Fruit fly (Drosophila melanogaster) whole organism, embryonic: Measurements from ENCODE around the gene CG14034.

Experiments used
- Atf-2 ChIP-seq: fragments of 200-800 bp; sonication (Bioruptor generic); optimal IDR thresholded peaks from 2 replicates; lab custom pipeline; 2016; ENCODE audit warnings: missing biosample characterization, missing genetic modification characterization
- B-H1 ChIP-seq: fragments of 200-800 bp; sonication (Bioruptor generic); IDR thresholded peaks from 3 replicates; pipeline ENCODE4 v1.3.6; 2022; ENCODE audit warnings: missing biosample characterization, missing genetic modification characterization
- C15 ChIP-seq: fragments of 200-800 bp; sonication (Bioruptor generic); IDR thresholded peaks from 3 replicates; pipeline ENCODE4 v1.3.6; 2022; ENCODE audit warnings: missing biosample characterization, missing genetic modification characterization
- CG11504 ChIP-seq: fragments of 200-800 bp; sonication (Bioruptor generic); optimal IDR thresholded peaks from 3 replicates; lab custom pipeline; 2019; ENCODE audit warnings: missing biosample characterization, mild to moderate bottlenecking, missing genetic modification characterization, moderate library complexity
- CG12769 ChIP-seq: fragments of 200-800 bp; sonication (Bioruptor generic); optimal IDR thresholded peaks from 2 replicates; lab custom pipeline; 2019; ENCODE audit warnings: missing biosample characterization, mild to moderate bottlenecking, missing genetic modification characterization, moderate library complexity
- CG13624 ChIP-seq: fragments of 200-800 bp; sonication (Bioruptor generic); optimal IDR thresholded peaks from 2 replicates; lab custom pipeline; 2016; ENCODE audit warnings: missing biosample characterization, missing genetic modification characterization
- CG14050 ChIP-seq: fragments of 200-800 bp; sonication (Bioruptor generic); IDR thresholded peaks from 3 replicates; pipeline ENCODE4 v1.3.6; 2022; ENCODE audit warnings: missing biosample characterization, missing genetic modification characterization
- CG14860 ChIP-seq: fragments of 200-800 bp; sonication (Bioruptor generic); IDR thresholded peaks from 3 replicates; pipeline ENCODE4 v1.3.6; 2022; ENCODE audit warnings: missing biosample characterization, missing genetic modification characterization; ENCODE audit not compliant: partially characterized antibody
- CG15269 ChIP-seq: fragments of 200-800 bp; sonication (Bioruptor generic); optimal IDR thresholded peaks from 2 replicates; lab custom pipeline; 2018; ENCODE audit warnings: missing biosample characterization, mild to moderate bottlenecking, missing genetic modification characterization, moderate library complexity
- CG31224 ChIP-seq: fragments of 200-800 bp; sonication (Bioruptor generic); IDR thresholded peaks from 2 replicates; pipeline ENCODE4 v1.3.6; 2022; ENCODE audit warnings: missing biosample characterization, missing genetic modification characterization
- CG42726 ChIP-seq: fragments of 200-800 bp; sonication (Bioruptor generic); IDR thresholded peaks from 2 replicates; pipeline ENCODE4 v1.3.6; 2022; ENCODE audit warnings: missing biosample characterization, missing genetic modification characterization; ENCODE audit not compliant: partially characterized antibody
- CG6765 ChIP-seq: fragments of 200-800 bp; sonication (Bioruptor generic); optimal IDR thresholded peaks from 3 replicates; lab custom pipeline; 2017; ENCODE audit warnings: missing biosample characterization, mild to moderate bottlenecking, missing genetic modification characterization
- CG7372 ChIP-seq: fragments of 200-800 bp; sonication (Bioruptor generic); IDR thresholded peaks from 2 replicates; pipeline ENCODE4 v1.3.6; 2022; ENCODE audit warnings: missing biosample characterization, missing genetic modification characterization
- CG8388 ChIP-seq: fragments of 200-800 bp; sonication (Bioruptor generic); optimal IDR thresholded peaks from 2 replicates; lab custom pipeline; 2019; ENCODE audit warnings: missing biosample characterization, mild to moderate bottlenecking, missing genetic modification characterization, moderate library complexity
- CG8944 ChIP-seq: fragments of 200-800 bp; sonication (Bioruptor generic); optimal IDR thresholded peaks from 3 replicates; lab custom pipeline; 2016; ENCODE audit warnings: missing biosample characterization, missing genetic modification characterization
- Dip3 ChIP-seq: fragments of 200-800 bp; sonication (Bioruptor generic); optimal IDR thresholded peaks from 3 replicates; lab custom pipeline; 2016; ENCODE audit warnings: missing biosample characterization, missing genetic modification characterization
- Dll ChIP-seq: fragments of 200-800 bp; sonication (Bioruptor generic); IDR thresholded peaks from 4 replicates; pipeline ENCODE4 v1.3.6; 2022; ENCODE audit warnings: missing biosample characterization, missing genetic modification characterization; ENCODE audit not compliant: partially characterized antibody
- Doc3 ChIP-seq: fragments of 200-800 bp; sonication (Bioruptor generic); IDR thresholded peaks from 3 replicates; pipeline ENCODE4 v1.3.6; 2022; ENCODE audit warnings: missing biosample characterization, missing genetic modification characterization; ENCODE audit not compliant: partially characterized antibody
- Dp ChIP-seq: fragments of 200-800 bp; sonication (Bioruptor generic); optimal IDR thresholded peaks from 2 replicates; lab custom pipeline; 2018; ENCODE audit warnings: missing biosample characterization, mild to moderate bottlenecking, missing genetic modification characterization, moderate library complexity
- ERR ChIP-seq: fragments of 200-800 bp; sonication (Bioruptor generic); optimal IDR thresholded peaks from 2 replicates; lab custom pipeline; 2016; ENCODE audit warnings: missing biosample characterization, missing genetic modification characterization
- GATAe ChIP-seq: fragments of 200-800 bp; sonication (Bioruptor generic); conservative IDR thresholded peaks from 2 replicates; pipeline ENCODE4 v1.3.6; 2022; ENCODE audit warnings: missing biosample characterization, missing genetic modification characterization
- MESR4 ChIP-seq: fragments of 200-800 bp; sonication (Bioruptor generic); optimal IDR thresholded peaks from 2 replicates; lab custom pipeline; 2018; ENCODE audit warnings: missing biosample characterization, mild to moderate bottlenecking, missing genetic modification characterization, moderate library complexity
- NFAT ChIP-seq: fragments of 200-800 bp; sonication (Bioruptor generic); IDR thresholded peaks from 2 replicates; pipeline ENCODE4 v1.3.6; 2022; ENCODE audit warnings: missing biosample characterization, missing genetic modification characterization
- Nf-YA ChIP-seq: fragments of 200-800 bp; sonication (Bioruptor generic); IDR thresholded peaks from 2 replicates; pipeline ENCODE4 v1.3.6; 2022; ENCODE audit warnings: missing biosample characterization, missing genetic modification characterization
- NfI ChIP-seq: fragments of 200-800 bp; sonication (Bioruptor generic); optimal IDR thresholded peaks from 3 replicates; lab custom pipeline; 2018; ENCODE audit warnings: missing biosample characterization, mild to moderate bottlenecking, missing genetic modification characterization, moderate library complexity
- PHDP ChIP-seq: fragments of 200-800 bp; sonication (Bioruptor generic); optimal IDR thresholded peaks from 3 replicates; lab custom pipeline; 2018; ENCODE audit warnings: missing biosample characterization, mild to moderate bottlenecking, missing genetic modification characterization, moderate library complexity
- bowl ChIP-seq: fragments of 200-800 bp; sonication (Bioruptor generic); IDR thresholded peaks from 2 replicates; pipeline ENCODE4 v1.3.6; 2022; ENCODE audit warnings: missing biosample characterization, missing genetic modification characterization
- caup ChIP-seq: fragments of 200-800 bp; sonication (Bioruptor generic); optimal IDR thresholded peaks from 3 replicates; lab custom pipeline; 2017; ENCODE audit warnings: missing biosample characterization, mild to moderate bottlenecking, missing genetic modification characterization, moderate library complexity; ENCODE audit not compliant: severe bottlenecking
- cg ChIP-seq: fragments of 200-800 bp; sonication (Bioruptor generic); optimal IDR thresholded peaks from 3 replicates; lab custom pipeline; 2019; ENCODE audit warnings: missing biosample characterization, mild to moderate bottlenecking, missing genetic modification characterization, moderate library complexity
- chinmo ChIP-seq: fragments of 200-800 bp; sonication (Bioruptor generic); IDR thresholded peaks from 4 replicates; pipeline ENCODE4 v1.3.6; 2022; ENCODE audit warnings: missing biosample characterization, missing genetic modification characterization; ENCODE audit not compliant: partially characterized antibody
- dimm ChIP-seq: fragments of 200-800 bp; sonication (Bioruptor generic); IDR thresholded peaks from 2 replicates; pipeline ENCODE4 v1.3.6; 2022; ENCODE audit warnings: missing biosample characterization, missing genetic modification characterization
- dmrt99B ChIP-seq: fragments of 200-800 bp; sonication (Bioruptor generic); optimal IDR thresholded peaks from 2 replicates; lab custom pipeline; 2018; ENCODE audit warnings: missing biosample characterization, mild to moderate bottlenecking, missing genetic modification characterization, moderate library complexity
- ems ChIP-seq: fragments of 200-800 bp; sonication (Bioruptor generic); optimal IDR thresholded peaks from 3 replicates; lab custom pipeline; 2016; ENCODE audit warnings: missing biosample characterization, missing genetic modification characterization
- esg ChIP-seq: fragments of 200-800 bp; sonication (Bioruptor generic); conservative IDR thresholded peaks from 2 replicates; pipeline ENCODE4 v1.3.6; 2022; ENCODE audit warnings: missing biosample characterization, missing genetic modification characterization
- fd96Cb ChIP-seq: fragments of 200-800 bp; sonication (Bioruptor generic); optimal IDR thresholded peaks from 2 replicates; lab custom pipeline; 2018; ENCODE audit warnings: missing biosample characterization, mild to moderate bottlenecking, missing genetic modification characterization, moderate library complexity
- gem ChIP-seq: fragments of 200-800 bp; sonication (Bioruptor generic); optimal IDR thresholded peaks from 2 replicates; lab custom pipeline; 2019; ENCODE audit warnings: missing biosample characterization, mild to moderate bottlenecking, missing genetic modification characterization, moderate library complexity
- kah ChIP-seq: fragments of 200-800 bp; sonication (Bioruptor generic); optimal IDR thresholded peaks from 2 replicates; lab custom pipeline; 2018; ENCODE audit warnings: missing biosample characterization, mild to moderate bottlenecking, missing genetic modification characterization
- ken ChIP-seq: fragments of 200-800 bp; sonication (Bioruptor generic); IDR thresholded peaks from 3 replicates; pipeline ENCODE4 v1.3.6; 2022; ENCODE audit warnings: missing biosample characterization, missing genetic modification characterization
- lab ChIP-seq: fragments of 200-800 bp; sonication (Bioruptor generic); optimal IDR thresholded peaks from 3 replicates; lab custom pipeline; 2017; ENCODE audit warnings: missing biosample characterization, missing genetic modification characterization, mild to moderate bottlenecking, moderate library complexity, missing genetic modification reagents
- lilli ChIP-seq: fragments of 200-800 bp; sonication (Bioruptor generic); optimal IDR thresholded peaks from 3 replicates; lab custom pipeline; 2016; ENCODE audit warnings: missing biosample characterization, missing genetic modification characterization
- lmd ChIP-seq: fragments of 200-800 bp; sonication (Bioruptor generic); IDR thresholded peaks from 2 replicates; pipeline ENCODE4 v1.3.6; 2022; ENCODE audit warnings: missing biosample characterization, missing genetic modification characterization
- maf-S ChIP-seq: fragments of 200-800 bp; sonication (Bioruptor generic); optimal IDR thresholded peaks from 2 replicates; lab custom pipeline; 2016; ENCODE audit warnings: missing biosample characterization, missing genetic modification characterization
- pho ChIP-seq: fragments of 200-800 bp; sonication (Bioruptor generic); optimal IDR thresholded peaks from 2 replicates; lab custom pipeline; 2016; ENCODE audit warnings: missing biosample characterization, missing genetic modification characterization
- phol ChIP-seq: fragments of 200-800 bp; sonication (Bioruptor generic); optimal IDR thresholded peaks from 3 replicates; lab custom pipeline; 2018; ENCODE audit warnings: missing biosample characterization, mild to moderate bottlenecking, missing genetic modification characterization, moderate library complexity
- prd ChIP-seq, 3 experiments: fragments of >200 bp in 2 of 3; fragments of 200-800 bp in 1 of 3; sonication (Bioruptor generic) in 1 of 3; optimal IDR thresholded peaks in 2 of 3; IDR thresholded peaks in 1 of 3; 2 replicates in 2 of 3; 3 replicates in 1 of 3; pipeline versions ENCODE4 v1.3.6 to Lab custom; 2017 to 2022; ENCODE audit warnings: missing biosample characterization in 1 of 3, missing genetic modification characterization in 1 of 3
- scrt ChIP-seq: fragments of 200-800 bp; sonication (Bioruptor generic); optimal IDR thresholded peaks from 2 replicates; lab custom pipeline; 2018; ENCODE audit warnings: missing biosample characterization, mild to moderate bottlenecking, missing genetic modification characterization, moderate library complexity
- sens ChIP-seq: fragments of 200-800 bp; sonication (Bioruptor generic); peaks from one replicate; lab custom pipeline; 2016; ENCODE audit warnings: missing biosample characterization, missing genetic modification characterization
- slbo ChIP-seq: fragments of 200-800 bp; sonication (Bioruptor generic); IDR thresholded peaks from 2 replicates; pipeline ENCODE4 v1.3.6; 2022; ENCODE audit warnings: missing biosample characterization, missing genetic modification characterization

Gene CG14034

dm6 chr2L:5225547-5226213 is 9.3 kb upstream of the CG14034 start (continued):
- TF ChIP-seq slbo, result peak; percentile 72
- no peak for TF ChIP-seq CG7372 (GFP tag; lab: Robert Waterston, UW)
- TF ChIP-seq PHDP (tag; lab: Kevin White, UChicago), result peak; percentile 6
- TF ChIP-seq CG6765 (GFP tag; lab: Kevin White, UChicago), result no peak
- peak; percentile 43 for TF ChIP-seq lab (GFP tag; lab: Kevin White, UChicago)
- no peak for TF ChIP-seq ems (GFP tag; lab: Kevin White, UChicago)
- TF ChIP-seq scrt, result peak; percentile 15
- no peak for TF ChIP-seq C15
- TF ChIP-seq sens (GFP tag; lab: Kevin White, UChicago), result peak; percentile 84
- peak; percentile 4 for TF ChIP-seq CG8388
- 0 out of 4 replicates have a peak, but pooled peaks have one; percentile 45 for TF ChIP-seq chinmo (GFP tag; lab: Robert Waterston, UW)
- no peak for TF ChIP-seq CG14050 (GFP tag; lab: Robert Waterston, UW)
- TF ChIP-seq CG14860, result no peak
- no peak for TF ChIP-seq Dp (GFP tag; lab: Kevin White, UChicago)
- no peak for TF ChIP-seq fd96Cb
- TF ChIP-seq dmrt99B (tag; lab: Kevin White, UChicago), result peak; percentile 13
- peak; percentile 57 for TF ChIP-seq lilli (GFP tag; lab: Kevin White, UChicago)
- no peak for TF ChIP-seq kah
- TF ChIP-seq gem (tag; lab: Kevin White, UChicago), result no peak
- peak; percentile 49; the same call in 1 of the 2 replicates for TF ChIP-seq lmd
- peak; percentile 26 for TF ChIP-seq CG15269 (tag; lab: Kevin White, UChicago)
- peak; percentile 64 for TF ChIP-seq CG11504
- TF ChIP-seq B-H1 (GFP tag; lab: Robert Waterston, UW), result no peak
- peak; percentile 3 for TF ChIP-seq ERR (GFP tag; lab: Kevin White, UChicago)
- no peak for TF ChIP-seq cg (GFP tag; lab: Kevin White, UChicago)
- no peak for TF ChIP-seq Dip3
- 0 out of 2 replicates have a peak, but pooled peaks have one; percentile 11 for TF ChIP-seq Nf-YA (GFP tag; lab: Robert Waterston, UW)
- peak; percentile 58; the same call in 2 of the 3 replicates for TF ChIP-seq ken (GFP tag; lab: Robert Waterston, UW)
- peak; percentile 54 for TF ChIP-seq NFAT
- TF ChIP-seq CG42726 (GFP tag; lab: Robert Waterston, UW), result no peak
- TF ChIP-seq caup (GFP tag; lab: Kevin White, UChicago), result no peak
- peak; percentile 44 for TF ChIP-seq CG31224 (GFP tag; lab: Robert Waterston, UW)
- peak; percentile 12 for TF ChIP-seq NfI (GFP tag; lab: Kevin White, UChicago)
- peak; percentile 60 for TF ChIP-seq CG12769 (tag; lab: Kevin White, UChicago)
- TF ChIP-seq Atf-2, result no peak
- TF ChIP-seq CG13624 (GFP tag; lab: Kevin White, UChicago), result peak; percentile 49
- no peak for TF ChIP-seq prd (optimal IDR thresholded peaks at IDR 0.05; lab: Kevin White, UChicago)
- peak; percentile 54; the same call in 1 of the 3 replicates for TF ChIP-seq prd (GFP tag; IDR thresholded peaks at IDR 0.05; lab: Robert Waterston, UW)
- TF ChIP-seq phol (tag; lab: Kevin White, UChicago), result no peak
- no peak for TF ChIP-seq MESR4 (GFP tag; lab: Kevin White, UChicago)
- no peak for TF ChIP-seq bowl (GFP tag; lab: Robert Waterston, UW)
- TF ChIP-seq GATAe (GFP tag; lab: Robert Waterston, UW), result no peak
- 0 out of 2 replicates have a peak, but pooled peaks have one; percentile 10 for TF ChIP-seq esg (GFP tag; lab: Robert Waterston, UW)
- no peak for TF ChIP-seq dimm
- TF ChIP-seq pho, result peak; percentile 24
- no peak for TF ChIP-seq CG8944
- TF ChIP-seq maf-S (GFP tag; lab: Kevin White, UChicago), result no peak
- TF ChIP-seq Dll (GFP tag; lab: Robert Waterston, UW), result no peak
- TF ChIP-seq Doc3 (GFP tag; lab: Robert Waterston, UW), result no peak
